Fruit fly (Drosophila melanogaster) S2 (cell line): ENCODE measurements around the gene Rdh.

Experiments
- CG8478 ChIP-seq: fragments of >200 bp; optimal IDR thresholded peaks from 2 replicates; lab custom pipeline; 2018
- CTCF ChIP-seq, 2 experiments: fragments of >200 bp; optimal IDR thresholded peaks; 2 replicates each; lab custom pipeline; 2018

- TF ChIP-seq CTCF (optimal IDR thresholded peaks at IDR 0.05; lab: Kevin White, UChicago): no peak
- TF ChIP-seq CG8478: no peak
These were observed 25.2 kb downstream of the Rdh start for dm6 chr3L:3850477-3850876.
